Worm (Caenorhabditis elegans) whole organism, L3 larva: ENCODE data around the gene C27F2.6.

Experiments used
- fkh-10 ChIP-seq: sonication (generic microtip); optimal IDR thresholded peaks from 2 replicates; lab custom pipeline; 2017; ENCODE audit warnings: missing biosample characterization, missing genetic modification reagents, missing genetic modification characterization
- nhr-28 ChIP-seq: fragments of 150-350 bp; optimal IDR thresholded peaks from 2 replicates; lab custom pipeline; 2014; ENCODE audit warnings: missing biosample characterization, missing genetic modification characterization
- nhr-77 ChIP-seq: fragments of 150-350 bp; optimal IDR thresholded peaks from 2 replicates; lab custom pipeline; 2014; ENCODE audit warnings: missing biosample characterization, missing genetic modification characterization
- pha-4 ChIP-seq: fragments of 150-350 bp; optimal IDR thresholded peaks from 2 replicates; lab custom pipeline; 2014; ENCODE audit warnings: missing biosample characterization, missing genetic modification reagents, missing genetic modification characterization
- unc-62 ChIP-seq: fragments of 150-350 bp; sonication (generic microtip); optimal IDR thresholded peaks from 4 replicates; lab custom pipeline; 2014; ENCODE audit warnings: missing biosample characterization, missing genetic modification reagents, missing genetic modification characterization
- ztf-11 ChIP-seq: fragments of 150-350 bp; optimal IDR thresholded peaks from 2 replicates; lab custom pipeline; 2014; ENCODE audit warnings: missing biosample characterization, missing genetic modification characterization

DNA sequence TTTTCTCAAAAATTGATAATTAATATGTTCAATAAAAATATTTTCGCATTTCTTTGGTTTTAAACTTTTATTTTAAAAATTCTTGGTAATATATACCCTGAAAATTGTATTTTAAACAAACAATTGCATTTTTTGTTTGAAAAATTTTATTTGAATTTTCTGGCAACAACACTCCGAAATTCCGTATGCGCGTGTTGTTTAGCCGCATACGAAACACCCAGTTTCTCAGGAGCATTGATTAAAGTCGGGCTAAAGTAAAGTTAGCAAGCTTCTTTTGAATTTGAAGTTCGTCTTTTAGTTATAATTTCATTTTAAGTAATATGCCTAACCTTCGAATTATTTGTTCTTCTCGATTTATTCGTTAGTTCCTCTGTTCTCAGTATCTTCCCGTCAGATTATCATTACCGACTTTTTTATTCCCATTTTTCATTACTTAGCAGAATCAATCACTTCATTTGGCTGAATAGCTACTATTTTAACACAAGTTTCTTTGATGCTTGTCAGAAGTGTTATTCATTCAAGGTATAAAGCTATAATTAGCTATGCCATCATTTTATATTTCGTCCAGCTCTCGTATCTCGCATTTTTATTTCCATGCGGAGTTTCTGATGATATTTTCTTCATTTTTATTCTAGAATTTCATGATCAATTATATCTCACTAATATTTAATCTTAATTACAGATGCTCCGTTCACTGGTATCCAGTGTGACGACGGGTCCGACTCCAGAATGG lies 45.2 kb downstream of the C27F2.6 start, which contains the start of gene mrps-18C:
- TF ChIP-seq nhr-77 (tag; lab: Kevin White, UChicago) (no peak), ztf-11 (tag; lab: Kevin White, UChicago) (no peak), unc-62 (GFP tag; lab: Kevin White, UChicago) (no peak), pha-4 (peak; percentile 13), fkh-10 (no peak), nhr-28 (tag; lab: Kevin White, UChicago) (no peak)
